Worm (Caenorhabditis elegans) whole organism, L4/young adult: ENCODE measurements around the gene C18H2.5.
A peak's percentile ranks its signal among the peaks of the same experiment; 100 is the strongest.

Experiments
- W03F9.2 ChIP-seq: fragments of 150-350 bp; optimal IDR thresholded peaks from 2 replicates; lab custom pipeline; 2014; ENCODE audit warnings: missing biosample characterization, missing genetic modification characterization
- dao-5 ChIP-seq: sonication (generic microtip); optimal IDR thresholded peaks from 2 replicates; lab custom pipeline; 2016; ENCODE audit warnings: missing genotype, missing genetic modification characterization, moderate library complexity, missing compliant biosample characterization
- him-1 ChIP-seq: sonication (generic microtip); optimal IDR thresholded peaks from 2 replicates; lab custom pipeline; 2016; ENCODE audit warnings: missing genotype, missing genetic modification reagents, missing genetic modification characterization, missing compliant biosample characterization

Gene C18H2.5

ce11 chrIII:7694274-7694673 lies at the start of gene C18H2.5:
Gene C18H2.5 (minus strand): TSS chrIII:7694374.
- TF ChIP-seq dao-5 (tag; lab: Kevin White, UChicago), result no peak
- no peak for TF ChIP-seq him-1 (tag; lab: Kevin White, UChicago)
- TF ChIP-seq W03F9.2 (tag; lab: Kevin White, UChicago), result no peak

DNA sequence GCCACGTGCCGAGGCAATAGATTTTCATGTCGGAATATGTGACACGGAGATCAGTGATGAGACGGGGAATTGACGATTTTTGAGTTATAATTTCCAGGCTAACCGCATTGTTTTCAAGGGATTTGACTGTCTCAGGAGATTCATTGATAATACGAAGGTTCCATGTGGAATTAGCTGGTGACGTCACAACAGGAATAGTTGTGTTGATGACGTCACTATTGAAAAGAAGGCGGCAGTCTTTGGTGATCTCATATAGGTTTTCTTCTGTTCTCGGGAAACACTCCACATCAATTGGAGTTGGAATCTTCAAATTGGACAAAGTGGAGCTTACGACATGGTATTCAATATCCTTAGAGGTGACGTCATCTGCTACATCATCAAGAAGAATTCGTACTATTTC lies 49.0 kb upstream of the C18H2.5 start:
- TF ChIP-seq dao-5 (tag; lab: Kevin White, UChicago) (no peak), W03F9.2 (tag; lab: Kevin White, UChicago) (no peak), him-1 (tag; lab: Kevin White, UChicago) (no peak)

- TF ChIP-seq him-1 (tag; lab: Kevin White, UChicago) (peak; percentile 16), dao-5 (tag; lab: Kevin White, UChicago) (no peak), W03F9.2 (tag; lab: Kevin White, UChicago) (no peak)
Observed at ce11 chrIII:7737646-7738258, 43.6 kb upstream of the C18H2.5 start.

ce11 chrIII:7736806-7737205 lies 42.6 kb upstream of the C18H2.5 start:
- TF ChIP-seq him-1 (tag; lab: Kevin White, UChicago) (no peak), dao-5 (tag; lab: Kevin White, UChicago) (no peak), W03F9.2 (tag; lab: Kevin White, UChicago) (no peak)

DNA sequence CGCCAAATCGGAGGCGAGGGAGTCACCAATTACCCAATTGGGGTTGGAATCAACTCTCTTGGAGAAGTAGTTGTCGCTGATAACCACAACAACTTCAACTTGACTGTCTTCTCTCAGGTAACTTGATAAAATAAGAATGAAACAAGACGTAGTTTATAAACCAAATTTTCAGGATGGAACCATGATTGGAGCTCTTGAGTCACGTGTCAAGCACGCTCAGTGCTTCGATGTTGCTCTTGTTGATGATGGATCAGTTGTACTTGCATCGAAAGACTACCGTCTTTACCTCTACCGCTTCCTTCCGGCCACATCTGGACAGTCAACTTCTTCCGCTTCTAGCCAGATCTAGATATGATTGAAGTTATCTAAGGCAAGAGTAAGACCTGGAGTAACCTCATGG lies 41.8 kb upstream of the C18H2.5 start:
- TF ChIP-seq W03F9.2 (tag; lab: Kevin White, UChicago) (no peak), dao-5 (tag; lab: Kevin White, UChicago) (no peak), him-1 (tag; lab: Kevin White, UChicago) (no peak)

DNA sequence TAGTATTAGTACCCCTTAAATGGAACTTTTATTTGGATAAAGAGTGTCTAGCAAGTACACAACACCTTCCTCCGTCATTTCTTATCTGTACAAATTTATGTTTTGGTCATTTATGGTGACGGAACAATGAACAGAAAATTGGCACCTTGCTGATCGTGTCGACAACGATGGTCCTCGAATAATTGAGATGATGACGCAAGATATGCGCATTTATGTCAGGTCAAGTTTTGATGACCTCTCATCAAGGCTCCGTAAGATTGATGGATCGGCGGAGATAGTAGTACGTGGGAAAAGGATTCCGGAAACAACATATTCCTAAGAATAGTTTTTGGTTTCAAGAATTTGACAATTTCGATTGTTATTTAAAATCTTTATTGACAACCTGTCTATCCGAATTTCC lies 39.9 kb upstream of the C18H2.5 start:
- TF ChIP-seq him-1 (tag; lab: Kevin White, UChicago) (no peak), dao-5 (tag; lab: Kevin White, UChicago) (no peak), W03F9.2 (tag; lab: Kevin White, UChicago) (no peak)

DNA sequence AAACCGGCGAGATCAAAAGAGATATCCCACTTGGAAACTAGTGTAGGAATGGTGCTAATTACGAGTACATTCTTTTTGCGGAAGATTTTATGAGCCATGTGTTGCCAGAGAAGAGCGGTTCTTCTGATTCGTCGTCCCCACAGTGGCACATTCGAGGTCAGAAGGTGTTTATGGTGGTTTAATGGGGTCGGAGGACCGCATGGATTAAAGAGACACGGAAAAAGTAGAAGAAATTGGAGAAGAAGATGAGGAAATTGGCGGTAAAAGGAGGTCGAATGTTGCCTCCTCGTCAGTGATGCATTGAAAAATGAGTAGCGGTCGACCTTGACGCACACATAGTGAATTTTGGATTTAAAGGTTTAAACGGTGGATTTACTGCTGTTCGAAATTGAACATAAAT lies 39.4 kb upstream of the C18H2.5 start:
- TF ChIP-seq dao-5 (tag; lab: Kevin White, UChicago), result no peak
- TF ChIP-seq him-1 (tag; lab: Kevin White, UChicago), result no peak
- TF ChIP-seq W03F9.2 (tag; lab: Kevin White, UChicago), result no peak

DNA sequence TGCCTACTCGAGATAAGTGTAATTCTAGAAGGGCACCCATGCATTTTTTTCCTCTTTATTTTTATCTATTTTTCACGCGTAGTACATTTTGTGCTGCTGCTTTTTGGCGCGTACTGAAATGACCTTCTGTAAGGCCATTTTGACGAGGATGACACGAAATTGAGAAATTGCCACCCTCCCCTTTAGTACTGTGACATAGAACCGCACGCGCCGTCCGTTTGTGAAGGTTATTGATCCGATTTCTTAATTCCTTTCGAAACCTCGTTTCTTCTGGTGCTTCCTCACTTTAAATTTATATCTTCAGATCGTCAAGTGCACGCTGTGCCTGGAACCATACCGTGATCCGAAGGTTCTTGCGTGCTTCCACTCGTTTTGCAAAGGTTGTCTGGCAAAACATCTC lies 36.9 kb upstream of the C18H2.5 start:
- TF ChIP-seq dao-5 (tag; lab: Kevin White, UChicago) (no peak), him-1 (tag; lab: Kevin White, UChicago) (no peak), W03F9.2 (tag; lab: Kevin White, UChicago) (no peak)

DNA sequence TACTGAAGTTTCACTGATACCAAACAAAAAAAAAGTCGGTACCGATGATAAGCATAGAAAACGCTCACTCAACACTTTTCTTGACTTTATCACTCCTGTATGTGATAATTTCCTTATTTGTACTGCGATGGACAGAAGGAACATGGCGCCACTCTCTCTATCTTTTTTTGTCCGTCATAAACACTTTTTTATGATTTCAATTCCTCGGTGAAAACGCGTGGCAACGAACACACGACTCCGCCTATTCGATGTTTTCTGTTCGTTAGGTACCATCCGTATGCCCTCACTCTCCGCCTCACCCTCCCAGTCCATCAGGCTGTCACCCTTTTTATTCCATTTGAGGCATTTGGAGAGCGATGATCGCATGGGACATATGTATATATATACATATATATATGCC lies 36.2 kb upstream of the C18H2.5 start:
- TF ChIP-seq him-1 (tag; lab: Kevin White, UChicago) (no peak), dao-5 (tag; lab: Kevin White, UChicago) (no peak), W03F9.2 (tag; lab: Kevin White, UChicago) (no peak)

DNA sequence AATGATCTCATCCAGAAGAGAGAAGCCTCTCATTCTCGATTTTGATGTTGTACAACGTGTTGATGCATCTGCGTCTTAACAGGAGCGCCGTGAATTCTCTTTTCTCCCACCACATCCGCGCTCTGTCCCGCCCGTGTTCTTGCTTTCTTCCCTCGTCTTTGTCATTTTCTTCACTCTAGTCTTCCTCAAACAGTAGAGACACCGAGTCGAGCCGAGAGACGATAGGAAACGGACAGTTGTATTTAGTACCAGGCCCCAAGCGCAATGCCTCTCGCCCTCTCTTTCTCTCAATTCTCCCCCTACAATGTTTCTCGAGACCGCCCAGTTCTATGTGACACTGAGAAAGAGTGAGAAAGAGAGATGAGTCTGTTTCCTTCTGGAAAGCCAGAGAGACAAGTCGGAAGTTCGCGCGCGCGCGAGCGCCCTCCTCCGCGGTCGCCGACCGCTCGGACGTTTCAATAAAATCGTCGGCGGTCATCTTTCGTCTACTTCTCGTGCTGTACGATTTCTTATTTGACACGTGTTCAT lies 35.4 kb upstream of the C18H2.5 start, which contains the start of gene ZK112.4:
ZK112.4 (minus strand) TSS at position 478 of the 528 bp plus-strand sequence.
- TF ChIP-seq him-1 (tag; lab: Kevin White, UChicago), result peak; percentile 72
- peak; percentile 3 for TF ChIP-seq dao-5 (tag; lab: Kevin White, UChicago)
- no peak for TF ChIP-seq W03F9.2 (tag; lab: Kevin White, UChicago)

DNA sequence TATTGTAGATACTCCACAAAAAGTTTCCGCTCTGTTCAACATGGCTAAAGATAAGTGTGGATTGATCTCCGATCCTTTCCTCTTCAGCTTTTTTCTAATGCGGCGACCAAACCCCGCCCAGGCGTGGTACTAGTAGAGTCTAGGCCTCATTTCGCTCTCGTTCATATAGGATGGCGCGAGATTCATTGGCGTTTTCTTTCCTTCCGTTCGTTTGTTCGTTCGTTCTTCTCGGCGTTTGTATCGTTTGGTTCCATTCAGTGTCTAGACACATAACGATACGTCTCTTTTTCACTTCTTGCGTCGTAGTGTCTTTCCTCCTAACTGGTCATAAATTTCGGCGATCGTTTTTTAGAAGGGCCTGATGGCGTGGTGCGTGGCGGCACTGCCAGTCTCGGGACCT lies 34.9 kb upstream of the C18H2.5 start:
- TF ChIP-seq dao-5 (tag; lab: Kevin White, UChicago) (no peak), W03F9.2 (tag; lab: Kevin White, UChicago) (no peak), him-1 (tag; lab: Kevin White, UChicago) (no peak)

DNA sequence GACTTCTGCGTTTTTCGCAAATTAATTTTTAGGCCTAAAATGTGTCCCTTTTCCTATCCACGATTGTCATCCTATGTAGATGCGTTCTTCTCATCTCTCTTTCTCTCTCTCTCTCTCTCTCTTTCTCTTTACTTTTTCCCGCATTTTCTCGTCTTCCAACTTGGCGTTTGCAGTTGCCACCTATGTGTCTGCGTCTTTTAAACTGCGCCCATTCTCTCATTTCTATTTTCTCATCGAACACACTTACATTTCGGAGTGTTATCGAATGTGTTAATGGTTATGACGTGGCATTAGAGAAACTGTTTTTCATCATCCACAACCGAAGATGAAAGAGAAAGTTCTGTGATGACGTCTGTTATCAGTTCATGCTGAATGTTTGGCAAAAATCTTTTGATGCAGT lies 34.3 kb upstream of the C18H2.5 start:
- TF ChIP-seq him-1 (tag; lab: Kevin White, UChicago) (no peak), W03F9.2 (tag; lab: Kevin White, UChicago) (peak; percentile 37), dao-5 (tag; lab: Kevin White, UChicago) (no peak)

- TF ChIP-seq W03F9.2 (tag; lab: Kevin White, UChicago) (no peak), him-1 (tag; lab: Kevin White, UChicago) (no peak), dao-5 (tag; lab: Kevin White, UChicago) (no peak)
Observed at ce11 chrIII:7726500-7726899, 32.3 kb upstream of the C18H2.5 start.
